Worm (Caenorhabditis elegans) whole organism, L2 larva: ENCODE measurements around the gene srh-233.
A peak's percentile ranks its signal among the peaks of the same experiment; 100 is the strongest.

Experiments
- F13H6.1 ChIP-seq: sonication (generic microtip); optimal IDR thresholded peaks from 2 replicates; lab custom pipeline; 2016; ENCODE audit warnings: missing genetic modification characterization, missing compliant biosample characterization
- Y55F3AM.14 ChIP-seq: fragments of 200-800 bp; sonication (Bioruptor generic); optimal IDR thresholded peaks from 2 replicates; lab custom pipeline; 2018; ENCODE audit warnings: mild to moderate bottlenecking, missing genetic modification characterization, missing compliant biosample characterization
- aly-2 ChIP-seq: fragments of 150-350 bp; optimal IDR thresholded peaks from 2 replicates; lab custom pipeline; 2014; ENCODE audit warnings: missing biosample characterization, missing genetic modification characterization
- blmp-1 ChIP-seq: sonication (generic microtip); optimal IDR thresholded peaks from 2 replicates; lab custom pipeline; 2017; ENCODE audit warnings: missing genetic modification characterization, mild to moderate bottlenecking, missing compliant biosample characterization, antibody characterized with exemption, moderate library complexity; ENCODE audit not compliant: insufficient read depth
- ceh-16 ChIP-seq: fragments of 150-350 bp; optimal IDR thresholded peaks from 2 replicates; lab custom pipeline; 2014; ENCODE audit warnings: missing biosample characterization, missing genetic modification characterization
- crh-2 ChIP-seq: sonication (generic microtip); optimal IDR thresholded peaks from 2 replicates; lab custom pipeline; 2017; ENCODE audit warnings: missing biosample characterization, missing genetic modification characterization
- dmd-4 ChIP-seq: sonication (generic microtip); optimal IDR thresholded peaks from 2 replicates; lab custom pipeline; 2017; ENCODE audit warnings: missing biosample characterization, missing genetic modification characterization
- egl-27 ChIP-seq: sonication (generic microtip); optimal IDR thresholded peaks from 3 replicates; lab custom pipeline; 2017; ENCODE audit warnings: missing biosample characterization, missing genetic modification reagents, missing genetic modification characterization
- elt-1 ChIP-seq: fragments of 150-350 bp; optimal IDR thresholded peaks from 2 replicates; lab custom pipeline; 2014; ENCODE audit warnings: missing biosample characterization, missing genetic modification characterization
- elt-3 ChIP-seq: sonication (generic microtip); optimal IDR thresholded peaks from 2 replicates; lab custom pipeline; 2017; ENCODE audit warnings: missing biosample characterization, missing genetic modification characterization
- fos-1 ChIP-seq: fragments of 150-350 bp; optimal IDR thresholded peaks from 2 replicates; lab custom pipeline; 2014; ENCODE audit warnings: missing biosample characterization, missing genetic modification characterization
- lin-11 ChIP-seq: fragments of 150-350 bp; sonication (generic microtip); optimal IDR thresholded peaks from 2 replicates; lab custom pipeline; 2014; ENCODE audit warnings: missing biosample characterization, missing genetic modification characterization, inconsistent platforms, mixed read lengths
- lin-13 ChIP-seq: fragments of 150-350 bp; optimal IDR thresholded peaks from 2 replicates; lab custom pipeline; 2014; ENCODE audit warnings: missing biosample characterization, missing genetic modification reagents, missing genetic modification characterization
- mab-5 ChIP-seq: fragments of 150-350 bp; optimal IDR thresholded peaks from 2 replicates; lab custom pipeline; 2014; ENCODE audit warnings: missing biosample characterization, missing genetic modification characterization
- mdl-1 ChIP-seq, 2 experiments: fragments of 150-350 bp in 1 of 2; sonication (generic microtip) in 1 of 2; optimal IDR thresholded peaks; 2 replicates each; lab custom pipeline; 2017; ENCODE audit warnings: missing biosample characterization in 2 of 2, missing genetic modification characterization in 2 of 2
- nhr-10 ChIP-seq: sonication (generic microtip); optimal IDR thresholded peaks from 2 replicates; lab custom pipeline; 2017; ENCODE audit warnings: missing biosample characterization, missing genetic modification characterization
- nhr-11 ChIP-seq: fragments of 150-350 bp; optimal IDR thresholded peaks from 2 replicates; lab custom pipeline; 2014; ENCODE audit warnings: missing biosample characterization, missing genetic modification characterization
- nhr-12 ChIP-seq: fragments of 150-350 bp; optimal IDR thresholded peaks from 2 replicates; lab custom pipeline; 2014; ENCODE audit warnings: missing biosample characterization, missing genetic modification characterization
- nhr-129 ChIP-seq: fragments of 150-350 bp; optimal IDR thresholded peaks from 2 replicates; lab custom pipeline; 2014; ENCODE audit warnings: missing biosample characterization, missing genetic modification characterization
- nhr-21 ChIP-seq: fragments of 150-350 bp; optimal IDR thresholded peaks from 2 replicates; lab custom pipeline; 2014; ENCODE audit warnings: missing biosample characterization, missing genetic modification characterization
- nhr-23 ChIP-seq: fragments of 150-350 bp; optimal IDR thresholded peaks from 2 replicates; lab custom pipeline; 2014; ENCODE audit warnings: missing biosample characterization, missing genetic modification reagents, missing genetic modification characterization
- nhr-237 ChIP-seq: fragments of 150-350 bp; optimal IDR thresholded peaks from 2 replicates; lab custom pipeline; 2014; ENCODE audit warnings: missing biosample characterization, missing genetic modification characterization
- nhr-25 ChIP-seq: fragments of 150-350 bp; sonication (generic microtip); optimal IDR thresholded peaks from 3 replicates; lab custom pipeline; 2014; ENCODE audit warnings: missing biosample characterization, missing genetic modification characterization
- nhr-6 ChIP-seq: fragments of 150-350 bp; optimal IDR thresholded peaks from 2 replicates; lab custom pipeline; 2014; ENCODE audit warnings: missing biosample characterization, missing genetic modification characterization
- nhr-77 ChIP-seq: fragments of 150-350 bp; optimal IDR thresholded peaks from 2 replicates; lab custom pipeline; 2014; ENCODE audit warnings: missing biosample characterization, missing genetic modification characterization
- sem-4 ChIP-seq: fragments of 150-350 bp; optimal IDR thresholded peaks from 2 replicates; lab custom pipeline; 2014; ENCODE audit warnings: missing biosample characterization, missing genetic modification reagents, missing genetic modification characterization
- skn-1 ChIP-seq: sonication (generic microtip); optimal IDR thresholded peaks from 2 replicates; lab custom pipeline; 2017; ENCODE audit warnings: missing biosample characterization, missing genetic modification characterization
- sma-3 ChIP-seq: sonication (generic microtip); optimal IDR thresholded peaks from 2 replicates; lab custom pipeline; 2016; ENCODE audit warnings: missing genetic modification reagents, missing genetic modification characterization, missing compliant biosample characterization
- sma-9 ChIP-seq, 2 experiments: fragments of 150-350 bp in 1 of 2; sonication (generic microtip) in 1 of 2; optimal IDR thresholded peaks; 2 replicates each; lab custom pipeline; 2014 to 2016; ENCODE audit warnings: missing genetic modification characterization in 2 of 2, mild to moderate bottlenecking in 1 of 2, missing biosample characterization in 1 of 2, missing compliant biosample characterization in 1 of 2, missing genetic modification reagents in 1 of 2, moderate library complexity in 1 of 2
- snpc-4 ChIP-seq: fragments of 150-350 bp; optimal IDR thresholded peaks from 2 replicates; lab custom pipeline; 2014; ENCODE audit warnings: missing biosample characterization, missing genetic modification characterization
- unc-55 ChIP-seq: fragments of 150-350 bp; sonication (generic microtip); optimal IDR thresholded peaks from 3 replicates; lab custom pipeline; 2014; ENCODE audit warnings: missing biosample characterization, missing genetic modification reagents, missing genetic modification characterization
- ztf-4 ChIP-seq: fragments of 150-350 bp; optimal IDR thresholded peaks from 2 replicates; lab custom pipeline; 2014; ENCODE audit warnings: missing biosample characterization, missing genetic modification characterization

The srh-233 gene

DNA sequence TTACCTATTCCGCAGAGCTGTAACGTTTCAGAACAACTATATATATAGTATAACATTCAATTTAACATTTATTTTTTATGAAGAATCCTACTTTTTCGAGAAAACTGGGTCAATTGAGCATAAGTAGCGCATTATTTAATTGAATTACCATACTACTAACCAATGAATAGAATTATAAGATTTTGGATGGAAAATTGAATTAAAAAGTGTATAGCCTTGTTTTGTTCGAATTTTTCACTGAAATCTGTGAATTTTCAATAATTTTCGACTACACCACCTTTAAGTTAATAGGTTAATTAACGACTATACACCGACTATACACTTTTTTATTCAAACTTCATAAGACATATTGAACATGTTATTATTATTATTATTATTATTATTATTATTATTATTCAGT lies 44.8 kb downstream of the srh-233 start:
- no peak for TF ChIP-seq sma-9 (GFP tag; optimal IDR thresholded peaks at IDR 0.05; lab: Kevin White, UChicago)
- no peak for TF ChIP-seq sma-9 (tag; optimal IDR thresholded peaks at IDR 0.05; lab: Kevin White, UChicago)
- TF ChIP-seq F13H6.1 (tag; lab: Kevin White, UChicago): no peak
- TF ChIP-seq sem-4: no peak
- TF ChIP-seq blmp-1: no peak
- no peak for TF ChIP-seq nhr-10 (tag; lab: Kevin White, UChicago)
- TF ChIP-seq lin-13 (GFP tag; lab: Kevin White, UChicago): no peak
- TF ChIP-seq elt-3 (tag; lab: Kevin White, UChicago): no peak
- no peak for TF ChIP-seq ztf-4 (tag; lab: Kevin White, UChicago)
- TF ChIP-seq snpc-4 (tag; lab: Kevin White, UChicago): no peak
- TF ChIP-seq mdl-1 (tag; optimal IDR thresholded peaks at IDR 0.05; lab: Kevin White, UChicago): no peak
- no peak for TF ChIP-seq sma-3 (GFP tag; lab: Kevin White, UChicago)
- TF ChIP-seq nhr-11 (tag; lab: Kevin White, UChicago): no peak
- TF ChIP-seq nhr-129 (tag; lab: Kevin White, UChicago): no peak
- TF ChIP-seq skn-1: no peak
- TF ChIP-seq mab-5 (tag; lab: Kevin White, UChicago): no peak
- no peak for TF ChIP-seq Y55F3AM.14 (GFP tag; lab: Kevin White, UChicago)
- no peak for TF ChIP-seq ceh-16
- TF ChIP-seq, all 48 proteins: peak for 0

DNA sequence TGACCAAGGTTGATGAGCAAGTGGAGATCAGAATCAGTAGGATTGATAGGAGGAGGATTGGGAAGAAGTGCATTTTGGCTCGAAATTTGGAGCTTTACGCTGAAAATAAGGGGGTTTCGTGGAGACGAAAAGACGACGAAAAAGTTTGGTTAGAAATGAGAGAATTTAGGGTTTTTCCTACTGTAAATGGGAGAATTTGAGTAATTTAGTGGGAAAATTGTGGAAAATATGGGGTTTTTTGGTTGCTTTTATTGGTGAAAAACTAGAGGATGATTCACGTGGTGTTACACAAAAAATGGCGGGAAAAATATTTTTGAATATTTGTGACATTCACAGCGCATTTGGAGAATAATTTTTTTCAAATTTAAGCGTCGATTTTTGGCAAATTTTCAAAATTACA lies 45.7 kb downstream of the srh-233 start, which contains the start of gene nlp-69:
Gene nlp-69 (minus strand): TSS at position 101 of the 400 bp plus-strand sequence.
- no peak for TF ChIP-seq Y55F3AM.14 (GFP tag; lab: Kevin White, UChicago)
- TF ChIP-seq blmp-1: no peak
- no peak for TF ChIP-seq nhr-25 (tag; lab: Kevin White, UChicago)
- TF ChIP-seq ceh-16: no peak
- no peak for TF ChIP-seq aly-2
- no peak for TF ChIP-seq nhr-6 (tag; lab: Kevin White, UChicago)
- no peak for TF ChIP-seq mab-5 (tag; lab: Kevin White, UChicago)
- TF ChIP-seq F13H6.1 (tag; lab: Kevin White, UChicago): no peak
- no peak for TF ChIP-seq lin-13 (GFP tag; lab: Kevin White, UChicago)
- no peak for TF ChIP-seq nhr-237 (tag; lab: Kevin White, UChicago)
- no peak for TF ChIP-seq crh-2 (tag; lab: Kevin White, UChicago)
- no peak for TF ChIP-seq nhr-12 (tag; lab: Kevin White, UChicago)
- no peak for TF ChIP-seq nhr-11 (tag; lab: Kevin White, UChicago)
- TF ChIP-seq elt-3 (tag; lab: Kevin White, UChicago): no peak
- TF ChIP-seq fos-1 (tag; lab: Kevin White, UChicago): no peak
- TF ChIP-seq nhr-77 (tag; lab: Kevin White, UChicago): no peak
- no peak for TF ChIP-seq unc-55 (GFP tag; lab: Kevin White, UChicago)
- TF ChIP-seq nhr-21 (tag; lab: Kevin White, UChicago): no peak
- no peak for TF ChIP-seq sma-3 (GFP tag; lab: Kevin White, UChicago)
- no peak for TF ChIP-seq egl-27
- TF ChIP-seq, all 48 proteins: peak for 0

DNA sequence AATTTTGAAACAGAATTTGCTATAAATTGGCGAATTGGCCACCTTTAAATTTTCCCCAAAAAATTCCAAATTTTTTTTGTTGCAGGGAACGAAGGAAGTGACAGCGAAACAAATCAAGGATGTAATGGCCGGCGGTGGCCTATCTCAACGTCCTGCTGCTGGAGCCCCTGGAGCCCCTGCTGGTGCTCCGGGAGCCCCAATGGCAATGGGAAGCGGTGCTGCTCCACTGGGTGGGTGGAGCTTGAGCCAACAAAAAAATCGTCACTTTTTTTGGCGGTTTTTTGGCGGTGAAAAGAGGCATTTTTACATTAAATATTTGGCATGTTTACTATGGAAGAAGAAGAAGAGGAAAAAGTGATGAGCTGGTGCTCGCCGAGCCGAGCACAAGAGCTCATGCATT lies 48.0 kb downstream of the srh-233 start:
- TF ChIP-seq elt-1 (tag; lab: Kevin White, UChicago) (no peak), nhr-11 (tag; lab: Kevin White, UChicago) (no peak), nhr-23 (tag; lab: Kevin White, UChicago) (no peak), ztf-4 (tag; lab: Kevin White, UChicago) (no peak), lin-11 (tag; lab: Kevin White, UChicago) (no peak), dmd-4 (tag; lab: Kevin White, UChicago) (no peak), unc-55 (GFP tag; lab: Kevin White, UChicago) (peak; percentile 6)
- TF ChIP-seq, all 48 proteins: peak for 1
